Fruit fly (Drosophila melanogaster) whole organism, prepupa: ENCODE measurements around the gene pns.

Experiments used
- CG10669 ChIP-seq: fragments of 200-800 bp; sonication (Bioruptor generic); optimal IDR thresholded peaks from 3 replicates; lab custom pipeline; 2018; ENCODE audit warnings: missing biosample characterization, mild to moderate bottlenecking, missing genetic modification characterization, moderate library complexity
- CG11294 ChIP-seq: fragments of 200-800 bp; sonication (Bioruptor generic); IDR thresholded peaks from 2 replicates; pipeline ENCODE4 v1.3.6; 2022; ENCODE audit warnings: missing biosample characterization, missing genetic modification characterization
- CG11902 ChIP-seq: fragments of 200-800 bp; sonication (Bioruptor generic); optimal IDR thresholded peaks from 3 replicates; lab custom pipeline; 2016; ENCODE audit warnings: missing biosample characterization, missing genetic modification characterization
- CG1621 ChIP-seq: fragments of 200-800 bp; sonication (Bioruptor generic); optimal IDR thresholded peaks from 3 replicates; lab custom pipeline; 2018; ENCODE audit warnings: missing biosample characterization, mild to moderate bottlenecking, missing genetic modification characterization
- CG31627 ChIP-seq: fragments of 200-800 bp; sonication (Bioruptor generic); optimal IDR thresholded peaks from 3 replicates; lab custom pipeline; 2016; ENCODE audit warnings: missing biosample characterization, missing genetic modification characterization
- CG32006 ChIP-seq: fragments of 200-800 bp; sonication (Bioruptor generic); optimal IDR thresholded peaks from 3 replicates; lab custom pipeline; 2017; ENCODE audit warnings: missing biosample characterization, mild to moderate bottlenecking, missing genetic modification characterization
- CG3919 ChIP-seq: fragments of 200-800 bp; sonication (Bioruptor generic); optimal IDR thresholded peaks from 3 replicates; lab custom pipeline; 2016; ENCODE audit warnings: missing biosample characterization, missing genetic modification characterization
- CG4318 ChIP-seq: fragments of 200-800 bp; sonication (Bioruptor generic); optimal IDR thresholded peaks from 3 replicates; lab custom pipeline; 2017; ENCODE audit warnings: missing biosample characterization, mild to moderate bottlenecking, missing genetic modification characterization
- CG6163 ChIP-seq: fragments of 200-800 bp; sonication (Bioruptor generic); IDR thresholded peaks from 3 replicates; pipeline ENCODE4 v1.3.6; 2022; ENCODE audit warnings: missing biosample characterization, missing genetic modification characterization
- CG6276 ChIP-seq: fragments of 200-800 bp; sonication (Bioruptor generic); optimal IDR thresholded peaks from 2 replicates; lab custom pipeline; 2017; ENCODE audit warnings: missing biosample characterization, mild to moderate bottlenecking, missing genetic modification characterization
- CG6792 ChIP-seq: fragments of 200-800 bp; sonication (Bioruptor generic); optimal IDR thresholded peaks from 3 replicates; lab custom pipeline; 2016; ENCODE audit warnings: missing biosample characterization, missing genetic modification characterization
- CG6808 ChIP-seq: fragments of 200-800 bp; sonication (Bioruptor generic); optimal IDR thresholded peaks from 3 replicates; lab custom pipeline; 2017; ENCODE audit warnings: missing biosample characterization, missing genetic modification characterization, mild to moderate bottlenecking, moderate library complexity, missing genetic modification reagents
- CG6854 ChIP-seq: fragments of 200-800 bp; sonication (Bioruptor generic); optimal IDR thresholded peaks from 2 replicates; lab custom pipeline; 2017; ENCODE audit warnings: missing biosample characterization, mild to moderate bottlenecking, missing genetic modification characterization
- CG7368 ChIP-seq: fragments of 200-800 bp; sonication (Bioruptor generic); optimal IDR thresholded peaks from 3 replicates; lab custom pipeline; 2016; ENCODE audit warnings: missing biosample characterization, missing genetic modification characterization
- CG8119 ChIP-seq: fragments of 200-800 bp; sonication (Bioruptor generic); IDR thresholded peaks from 3 replicates; pipeline ENCODE4 v1.3.6; 2022; ENCODE audit warnings: missing biosample characterization, missing genetic modification characterization
- CG8319 ChIP-seq: fragments of 200-800 bp; sonication (Bioruptor generic); optimal IDR thresholded peaks from 3 replicates; lab custom pipeline; 2016; ENCODE audit warnings: missing biosample characterization, missing genetic modification characterization
- CG8632 ChIP-seq: fragments of 200-800 bp; sonication (Bioruptor generic); optimal IDR thresholded peaks from 3 replicates; lab custom pipeline; 2016; ENCODE audit warnings: missing biosample characterization, missing genetic modification characterization
- CG9139 ChIP-seq: fragments of 200-800 bp; sonication (Bioruptor generic); optimal IDR thresholded peaks from 3 replicates; lab custom pipeline; 2017; ENCODE audit warnings: missing biosample characterization, mild to moderate bottlenecking, missing genetic modification characterization
- Eip75B ChIP-seq: fragments of 200-800 bp; sonication (Bioruptor generic); optimal IDR thresholded peaks from 3 replicates; lab custom pipeline; 2016; ENCODE audit warnings: missing biosample characterization, missing genetic modification characterization
- Eip78C ChIP-seq: fragments of 200-800 bp; sonication (Bioruptor generic); peaks from one replicate; lab custom pipeline; 2016; ENCODE audit warnings: missing biosample characterization, missing genetic modification characterization
- Eip93F ChIP-seq: fragments of 200-800 bp; sonication (Bioruptor generic); optimal IDR thresholded peaks from 2 replicates; lab custom pipeline; 2016; ENCODE audit warnings: missing biosample characterization, mild to moderate bottlenecking, missing genetic modification characterization
- Ets21C ChIP-seq: fragments of 200-800 bp; sonication (Bioruptor generic); optimal IDR thresholded peaks from 3 replicates; lab custom pipeline; 2016; ENCODE audit warnings: missing biosample characterization, missing genetic modification characterization
- Ets96B ChIP-seq: fragments of 200-800 bp; optimal IDR thresholded peaks from 2 replicates; lab custom pipeline; 2019; ENCODE audit warnings: missing biosample characterization, mild to moderate bottlenecking, missing genetic modification characterization, moderate library complexity
- Gug ChIP-seq: fragments of 200-800 bp; sonication (Bioruptor generic); IDR thresholded peaks from 2 replicates; pipeline ENCODE4 v1.3.6; 2022; ENCODE audit warnings: missing biosample characterization, missing genetic modification characterization
- Hr39 ChIP-seq: fragments of 200-800 bp; sonication (Bioruptor generic); optimal IDR thresholded peaks from 2 replicates; lab custom pipeline; 2016; ENCODE audit warnings: missing biosample characterization, missing genetic modification characterization
- Hr4 ChIP-seq: fragments of 200-800 bp; sonication (Bioruptor generic); optimal IDR thresholded peaks from 3 replicates; lab custom pipeline; 2016; ENCODE audit warnings: missing biosample characterization, missing genetic modification characterization
- Lpt ChIP-seq: fragments of 200-800 bp; sonication (Bioruptor generic); optimal IDR thresholded peaks from 3 replicates; lab custom pipeline; 2016; ENCODE audit warnings: missing biosample characterization, missing genetic modification characterization
- Met ChIP-seq: fragments of 200-800 bp; sonication (Bioruptor generic); optimal IDR thresholded peaks from 3 replicates; lab custom pipeline; 2016; ENCODE audit warnings: missing biosample characterization, missing genetic modification characterization
- OdsH ChIP-seq: fragments of 200-800 bp; sonication (Bioruptor generic); optimal IDR thresholded peaks from 3 replicates; lab custom pipeline; 2016; ENCODE audit warnings: missing biosample characterization, missing genetic modification characterization
- Smox ChIP-seq: fragments of 200-800 bp; sonication (Bioruptor generic); optimal IDR thresholded peaks from 3 replicates; lab custom pipeline; 2016; ENCODE audit warnings: missing biosample characterization, missing genetic modification characterization
- Sox15 ChIP-seq: fragments of 200-800 bp; sonication (Bioruptor generic); optimal IDR thresholded peaks from 3 replicates; lab custom pipeline; 2016; ENCODE audit warnings: missing biosample characterization, missing genetic modification characterization
- achi ChIP-seq: fragments of 200-800 bp; sonication (Bioruptor generic); optimal IDR thresholded peaks from 3 replicates; lab custom pipeline; 2016; ENCODE audit warnings: missing biosample characterization, missing genetic modification characterization
- cyc ChIP-seq: fragments of 200-800 bp; sonication (Bioruptor generic); optimal IDR thresholded peaks from 3 replicates; lab custom pipeline; 2016; ENCODE audit warnings: missing biosample characterization, missing genetic modification characterization
- dac ChIP-seq: fragments of 200-800 bp; sonication (Bioruptor generic); optimal IDR thresholded peaks from 2 replicates; lab custom pipeline; 2017; ENCODE audit warnings: missing biosample characterization, mild to moderate bottlenecking, missing genetic modification characterization
- eg ChIP-seq: fragments of 200-800 bp; sonication (Bioruptor generic); IDR thresholded peaks from 3 replicates; pipeline ENCODE4 v1.3.6; 2022; ENCODE audit warnings: missing biosample characterization, missing genetic modification characterization
- esn ChIP-seq: fragments of 200-800 bp; sonication (Bioruptor generic); optimal IDR thresholded peaks from 2 replicates; lab custom pipeline; 2016; ENCODE audit warnings: missing biosample characterization, mild to moderate bottlenecking, missing genetic modification characterization, moderate library complexity
- fd85E ChIP-seq: fragments of 200-800 bp; sonication (Bioruptor generic); optimal IDR thresholded peaks from 3 replicates; lab custom pipeline; 2016; ENCODE audit warnings: missing biosample characterization, missing genetic modification characterization
- net ChIP-seq: fragments of 200-800 bp; sonication (Bioruptor generic); optimal IDR thresholded peaks from 3 replicates; lab custom pipeline; 2016; ENCODE audit warnings: missing biosample characterization, missing genetic modification characterization
- pdm3 ChIP-seq: fragments of 200-800 bp; sonication (Bioruptor generic); optimal IDR thresholded peaks from 3 replicates; lab custom pipeline; 2016; ENCODE audit warnings: missing biosample characterization, missing genetic modification characterization
- salr ChIP-seq, 2 experiments: fragments of 200-800 bp; sonication (Bioruptor generic); optimal IDR thresholded peaks; 3 replicates each; lab custom pipeline; 2016 to 2018; ENCODE audit warnings: missing biosample characterization in 2 of 2, missing genetic modification characterization in 2 of 2, mild to moderate bottlenecking in 1 of 2
- spab ChIP-seq: fragments of 200-800 bp; sonication (Bioruptor generic); optimal IDR thresholded peaks from 2 replicates; lab custom pipeline; 2017; ENCODE audit warnings: missing biosample characterization, mild to moderate bottlenecking, missing genetic modification characterization, missing genetic modification reagents
- ss ChIP-seq, 2 experiments: fragments of 200-800 bp; sonication (Bioruptor generic); optimal IDR thresholded peaks; 2 replicates in 1 of 2; 3 replicates in 1 of 2; lab custom pipeline; 2017 to 2018; ENCODE audit warnings: mild to moderate bottlenecking in 2 of 2, missing biosample characterization in 2 of 2, missing genetic modification characterization in 2 of 2, moderate library complexity in 1 of 2
- svp ChIP-seq: fragments of 200-800 bp; sonication (Bioruptor generic); peaks from one replicate; lab custom pipeline; 2016; ENCODE audit warnings: missing biosample characterization, missing genetic modification characterization
- topi ChIP-seq: fragments of 200-800 bp; sonication (Bioruptor generic); optimal IDR thresholded peaks from 3 replicates; lab custom pipeline; 2016; ENCODE audit warnings: missing biosample characterization, missing genetic modification characterization

Gene pns

DNA sequence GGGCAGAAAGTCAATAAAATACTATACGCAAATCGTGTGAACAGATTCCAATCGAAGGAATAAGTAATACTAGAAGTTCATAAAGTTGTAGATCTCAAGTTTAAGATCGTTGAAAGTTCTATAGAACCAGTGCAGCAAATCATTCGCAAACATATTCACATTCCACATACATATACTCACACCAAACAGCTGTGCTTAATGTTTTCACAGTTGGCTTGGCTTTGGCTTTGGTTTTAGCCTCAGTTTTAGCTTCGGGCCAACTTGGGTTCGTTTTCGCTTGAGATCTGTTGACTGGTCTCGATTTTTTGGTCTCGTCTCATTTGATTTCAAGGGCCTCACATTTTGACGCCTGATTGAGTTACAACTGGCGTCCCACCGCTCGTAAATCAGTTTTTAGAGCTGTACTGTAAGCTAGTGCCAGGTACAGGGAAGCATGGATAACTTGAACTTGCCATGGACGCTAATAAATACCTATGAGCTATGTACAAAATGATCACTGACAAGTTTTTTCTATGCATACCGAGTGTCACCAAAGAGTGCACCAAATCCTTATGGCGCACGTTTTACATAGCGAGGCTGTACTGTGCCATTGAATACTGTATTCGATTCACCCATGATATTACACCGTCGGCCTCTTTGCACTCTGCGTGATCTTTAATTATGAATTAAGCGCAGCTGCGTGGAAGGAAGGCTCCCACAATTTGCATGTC lies 50.4 kb downstream of the pns start (continued):
- TF ChIP-seq OdsH (GFP tag; lab: Kevin White, UChicago), result peak; percentile 87
- peak; percentile 81 for TF ChIP-seq Ets21C
- peak; percentile 76 for TF ChIP-seq achi
- TF ChIP-seq Gug, result peak; percentile 40; the same call in 1 of the 2 replicates
- TF ChIP-seq CG6792, result peak; percentile 83
- peak; percentile 88 for TF ChIP-seq CG3919 (GFP tag; lab: Kevin White, UChicago)
- TF ChIP-seq Eip78C, result peak; percentile 93
- TF ChIP-seq ss (GFP tag; optimal IDR thresholded peaks at IDR 0.05; lab: Kevin White, UChicago), result peak; percentile 69 to 89
- peak; percentile 86 for TF ChIP-seq Eip75B (GFP tag; lab: Kevin White, UChicago)
- TF ChIP-seq Eip93F (GFP tag; lab: Kevin White, UChicago), result no peak
- peak; percentile 91 for TF ChIP-seq CG31627
- peak; percentile 91 for TF ChIP-seq Hr39
- TF ChIP-seq Met, result peak; percentile 81
- TF ChIP-seq CG32006, result peak; percentile 75
- TF ChIP-seq spab, result peak; percentile 79
- peak; percentile 83 for TF ChIP-seq CG6808 (GFP tag; lab: Kevin White, UChicago)
- peak; percentile 76 for TF ChIP-seq Smox (GFP tag; lab: Kevin White, UChicago)
- peak; percentile 88 for TF ChIP-seq CG1621 (tag; lab: Kevin White, UChicago)
- TF ChIP-seq Lpt (GFP tag; lab: Kevin White, UChicago), result peak; percentile 22
- peak; percentile 79 for TF ChIP-seq CG9139 (GFP tag; lab: Kevin White, UChicago)
- peak; percentile 82 for TF ChIP-seq CG8319 (GFP tag; lab: Kevin White, UChicago)
- TF ChIP-seq dac (GFP tag; lab: Kevin White, UChicago), result peak; percentile 26
- peak; percentile 76 for TF ChIP-seq eg (GFP tag; lab: Robert Waterston, UW)
- peak; percentile 96 for TF ChIP-seq svp (GFP tag; lab: Kevin White, UChicago)
- peak; percentile 55; the same call in 2 of the 3 replicates for TF ChIP-seq CG8119 (GFP tag; lab: Robert Waterston, UW)
- peak; percentile 85 for TF ChIP-seq CG8632
- TF ChIP-seq, all 60 proteins: peak for 55

DNA sequence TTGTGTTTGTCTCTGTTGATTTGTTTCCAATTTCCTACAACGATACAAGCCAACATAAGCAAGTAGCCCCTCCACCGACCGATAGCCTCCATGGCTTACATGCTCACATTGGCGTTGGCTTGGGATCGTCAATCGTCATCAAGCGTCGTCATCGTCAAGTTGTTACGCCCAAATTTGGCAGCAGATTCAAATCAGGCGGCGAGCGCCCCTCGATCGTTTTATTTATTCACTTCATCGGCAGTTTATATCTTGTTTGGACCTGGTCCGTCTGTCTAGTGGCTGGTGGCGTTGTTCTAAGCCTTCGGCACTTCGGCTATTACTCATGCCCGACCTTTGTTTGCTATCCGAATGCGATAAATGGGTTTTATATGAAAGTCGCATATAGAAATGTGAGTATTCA lies 53.3 kb downstream of the pns start:
- TF ChIP-seq Hr4 (GFP tag; lab: Kevin White, UChicago) (no peak), CG11294 (GFP tag; lab: Robert Waterston, UW) (no peak), CG10669 (GFP tag; lab: Kevin White, UChicago) (no peak), esn (GFP tag; lab: Kevin White, UChicago) (no peak), CG4318 (GFP tag; lab: Kevin White, UChicago) (no peak), salr (GFP tag; optimal IDR thresholded peaks at IDR 0.05; lab: Kevin White, UChicago) (no peak), Met (no peak), Lpt (GFP tag; lab: Kevin White, UChicago) (no peak), CG1621 (tag; lab: Kevin White, UChicago) (no peak), Sox15 (GFP tag; lab: Kevin White, UChicago) (no peak)

DNA sequence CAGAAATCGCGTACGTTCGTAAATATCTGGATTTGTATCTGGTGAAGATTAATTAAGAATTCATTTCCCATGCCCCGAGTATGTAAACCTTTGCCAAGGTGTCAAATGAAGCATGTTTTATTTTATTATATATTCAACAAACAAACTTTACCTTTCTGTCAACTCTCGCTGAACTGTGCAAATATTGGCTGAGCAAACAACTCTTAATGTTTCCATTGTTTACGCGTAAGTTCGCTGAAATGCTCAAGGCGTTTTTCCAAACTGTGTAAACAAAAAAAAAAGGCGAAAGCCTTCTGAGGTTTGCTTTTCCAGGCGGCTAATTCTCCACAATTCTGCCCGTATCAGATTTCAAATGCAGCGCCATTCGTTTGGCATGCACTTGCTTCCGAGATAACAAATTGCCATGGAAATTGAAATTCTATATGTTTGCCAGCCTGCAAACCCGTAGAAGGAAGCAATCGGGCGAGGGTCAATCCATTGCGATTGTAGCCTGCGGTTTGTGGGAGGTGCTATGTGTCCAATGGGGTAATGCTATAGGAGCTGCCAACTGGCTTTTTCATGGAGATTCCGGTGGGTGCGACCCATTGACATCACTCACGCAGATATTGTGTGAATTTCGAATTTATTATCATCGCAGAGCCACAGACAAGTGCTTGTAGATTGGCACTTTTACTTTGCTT lies 54.9 kb downstream of the pns start:
- TF ChIP-seq spab (peak; percentile 81), CG6854 (peak; percentile 90), Gug (no peak), CG7368 (GFP tag; lab: Kevin White, UChicago) (peak; percentile 82), cyc (peak; percentile 51), pdm3 (GFP tag; lab: Kevin White, UChicago) (peak; percentile 80), Lpt (GFP tag; lab: Kevin White, UChicago) (peak; percentile 42), CG6276 (GFP tag; lab: Kevin White, UChicago) (no peak), CG32006 (peak; percentile 30), CG8632 (peak; percentile 85), CG4318 (GFP tag; lab: Kevin White, UChicago) (no peak), Smox (GFP tag; lab: Kevin White, UChicago) (no peak), CG11902 (no peak), fd85E (GFP tag; lab: Kevin White, UChicago) (peak; percentile 57), CG6163 (peak; percentile 90), dac (GFP tag; lab: Kevin White, UChicago) (no peak), Hr39 (no peak), Hr4 (GFP tag; lab: Kevin White, UChicago) (no peak), Met (peak; percentile 86), net (GFP tag; lab: Kevin White, UChicago) (peak; percentile 85), Eip93F (GFP tag; lab: Kevin White, UChicago) (no peak), eg (GFP tag; lab: Robert Waterston, UW) (peak; percentile 49; the same call in 2 of the 3 replicates), CG6808 (GFP tag; lab: Kevin White, UChicago) (peak; percentile 82), CG11294 (GFP tag; lab: Robert Waterston, UW) (no peak), Ets96B (tag; lab: Kevin White, UChicago) (peak; percentile 50), topi (GFP tag; lab: Kevin White, UChicago) (peak; percentile 76)
